Fruit fly (Drosophila melanogaster): ENCODE data around the gene Timp.

- no peak for TF ChIP-seq Hmx (GFP tag; optimal IDR thresholded peaks at IDR 0.05)
- TF ChIP-seq sob (GFP tag; IDR thresholded peaks at IDR 0.05): no peak
- TF ChIP-seq pan (optimal IDR thresholded peaks at IDR 0.05): no peak
- no peak for TF ChIP-seq pan (GFP tag; optimal IDR thresholded peaks at IDR 0.05 in 1 of 2, IDR thresholded peaks at IDR 0.05 in 1 of 2)
- no peak for TF ChIP-seq br (optimal IDR thresholded peaks at IDR 0.05)
- no peak for TF ChIP-seq Doc3 (GFP tag; IDR thresholded peaks at IDR 0.05; ENCODE audit: partially characterized antibody)
- TF ChIP-seq CG9609 (GFP tag; optimal IDR thresholded peaks at IDR 0.05): no peak
- no peak for TF ChIP-seq CG8478 (optimal IDR thresholded peaks at IDR 0.05)
- TF ChIP-seq dimm (GFP tag; IDR thresholded peaks at IDR 0.05): no peak
- no peak for TF ChIP-seq pb (GFP tag; optimal IDR thresholded peaks at IDR 0.05)
- no peak for TF ChIP-seq chif (GFP tag; optimal IDR thresholded peaks at IDR 0.05)
- no peak for TF ChIP-seq CG13123 (GFP tag; optimal IDR thresholded peaks at IDR 0.05)
- TF ChIP-seq CG2199 (GFP tag; IDR thresholded peaks at IDR 0.05): no peak
Measured at dm6 chr3R:10217998-10218397, 5.2 kb upstream of the Timp start.
